Worm (Caenorhabditis elegans): Measurements from ENCODE around the gene lys-1.

Gene lys-1

ce11 chrV:10256050-10256449 is 21.7 kb upstream of the lys-1 start, which contains the start of gene nhr-232:
TSS of gene nhr-232 (plus strand) at chrV:10256170.
- no peak for TF ChIP-seq skn-1 (tag; optimal IDR thresholded peaks at IDR 0.05)
- no peak for TF ChIP-seq nhr-12 (tag; optimal IDR thresholded peaks at IDR 0.05)
- TF ChIP-seq peb-1 (tag; optimal IDR thresholded peaks at IDR 0.05), result no peak
- TF ChIP-seq fos-1 (tag; optimal IDR thresholded peaks at IDR 0.05), result peak; percentile 80
- TF ChIP-seq F13H6.1 (tag; optimal IDR thresholded peaks at IDR 0.05), result peak; percentile 5
- no peak for TF ChIP-seq mdl-1 (tag; optimal IDR thresholded peaks at IDR 0.05)
- no peak for TF ChIP-seq nhr-21 (tag; optimal IDR thresholded peaks at IDR 0.05)
- TF ChIP-seq blmp-1 (tag; optimal IDR thresholded peaks at IDR 0.05; ENCODE audit: insufficient read depth), result no peak
- TF ChIP-seq sma-9 (GFP tag; optimal IDR thresholded peaks at IDR 0.05), result peak; percentile 55
- no peak for TF ChIP-seq sma-9 (tag; optimal IDR thresholded peaks at IDR 0.05)
- no peak for TF ChIP-seq Y55F3AM.14 (GFP tag; optimal IDR thresholded peaks at IDR 0.05)

ce11 chrV:10260460-10260859 is 17.2 kb upstream of the lys-1 start, which contains the start of gene sri-18:
TSS of gene sri-18 (minus strand) at chrV:10260560.
- no peak for TF ChIP-seq C34F6.9 (tag; optimal IDR thresholded peaks at IDR 0.05)
- TF ChIP-seq mdl-1 (tag; optimal IDR thresholded peaks at IDR 0.05), result no peak
- no peak for TF ChIP-seq sem-4 (tag; optimal IDR thresholded peaks at IDR 0.05)
- TF ChIP-seq zag-1 (tag; optimal IDR thresholded peaks at IDR 0.05), result no peak
- TF ChIP-seq blmp-1 (tag; optimal IDR thresholded peaks at IDR 0.05; ENCODE audit: insufficient read depth), result no peak
- TF ChIP-seq ceh-16 (tag; optimal IDR thresholded peaks at IDR 0.05), result no peak
- TF ChIP-seq lin-11 (tag; optimal IDR thresholded peaks at IDR 0.05), result no peak

ce11 chrV:10265019-10265418 is 12.7 kb upstream of the lys-1 start:
- TF ChIP-seq lsy-2 (tag; optimal IDR thresholded peaks at IDR 0.05) (no peak), unc-55 (GFP tag; optimal IDR thresholded peaks at IDR 0.05) (no peak), nhr-237 (tag; optimal IDR thresholded peaks at IDR 0.05) (no peak), blmp-1 (tag; optimal IDR thresholded peaks at IDR 0.05; ENCODE audit: insufficient read depth) (no peak), unc-39 (tag; optimal IDR thresholded peaks at IDR 0.05) (no peak), R02D3.7 (tag; optimal IDR thresholded peaks at IDR 0.05) (no peak), ztf-4 (tag; optimal IDR thresholded peaks at IDR 0.05) (no peak), fos-1 (tag; optimal IDR thresholded peaks at IDR 0.05) (no peak), lin-11 (tag; optimal IDR thresholded peaks at IDR 0.05) (no peak), nhr-10 (tag; optimal IDR thresholded peaks at IDR 0.05) (no peak), nhr-12 (tag; optimal IDR thresholded peaks at IDR 0.05) (no peak), nhr-6 (tag; optimal IDR thresholded peaks at IDR 0.05) (no peak), aly-2 (tag; optimal IDR thresholded peaks at IDR 0.05) (no peak), sem-4 (tag; optimal IDR thresholded peaks at IDR 0.05) (no peak), ztf-1 (GFP tag; conservative IDR thresholded peaks at IDR 0.05) (no peak)

DNA sequence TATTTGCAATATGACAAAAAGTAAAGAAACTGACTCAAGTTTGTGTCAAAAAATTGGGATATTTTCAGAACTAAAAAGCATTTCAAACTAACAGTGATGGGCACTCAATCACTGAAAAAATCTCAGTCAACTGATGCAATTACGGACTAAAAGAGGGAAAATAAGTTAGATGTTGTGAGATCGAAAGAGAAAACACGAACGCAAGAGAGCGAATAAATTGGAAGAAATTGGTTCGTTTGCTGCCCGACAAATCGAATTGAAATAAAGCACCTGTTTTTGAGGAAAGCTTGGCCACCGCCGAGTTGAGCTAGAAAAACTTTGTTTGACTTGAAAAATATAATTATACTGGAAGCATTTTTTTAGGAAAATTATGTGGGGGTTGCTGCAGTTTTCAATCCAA is 11.7 kb upstream of the lys-1 start:
- no peak for TF ChIP-seq dmd-4 (tag; optimal IDR thresholded peaks at IDR 0.05)
- no peak for TF ChIP-seq F13H6.1 (tag; optimal IDR thresholded peaks at IDR 0.05)
- TF ChIP-seq egl-27 (tag; optimal IDR thresholded peaks at IDR 0.05), result no peak
- no peak for TF ChIP-seq mab-5 (tag; optimal IDR thresholded peaks at IDR 0.05)
- TF ChIP-seq skn-1 (tag; optimal IDR thresholded peaks at IDR 0.05), result no peak
- TF ChIP-seq unc-62 (GFP tag; optimal IDR thresholded peaks at IDR 0.05), result no peak
- no peak for TF ChIP-seq Y55F3AM.14 (GFP tag; optimal IDR thresholded peaks at IDR 0.05)
- no peak for TF ChIP-seq ZK546.5 (tag; optimal IDR thresholded peaks at IDR 0.05)
- no peak for TF ChIP-seq nhr-21 (tag; optimal IDR thresholded peaks at IDR 0.05)
- no peak for TF ChIP-seq sma-3 (GFP tag; optimal IDR thresholded peaks at IDR 0.05)
- no peak for TF ChIP-seq nhr-6 (tag; optimal IDR thresholded peaks at IDR 0.05)
- no peak for TF ChIP-seq unc-55 (GFP tag; optimal IDR thresholded peaks at IDR 0.05)
- TF ChIP-seq nhr-23 (tag; optimal IDR thresholded peaks at IDR 0.05), result no peak
- no peak for TF ChIP-seq lin-11 (tag; optimal IDR thresholded peaks at IDR 0.05)
- no peak for TF ChIP-seq ceh-16 (tag; optimal IDR thresholded peaks at IDR 0.05)

- TF ChIP-seq F13H6.1 (tag; optimal IDR thresholded peaks at IDR 0.05), result no peak
- TF ChIP-seq Y55F3AM.14 (GFP tag; optimal IDR thresholded peaks at IDR 0.05), result no peak
- TF ChIP-seq egl-27 (tag; optimal IDR thresholded peaks at IDR 0.05), result no peak
Measured at ce11 chrV:10270214-10270613, 7.5 kb upstream of the lys-1 start, which contains the start of gene ric-4. TSS of gene ric-4 (minus strand) at chrV:10270314.
